Worm (Caenorhabditis elegans) whole organism, L2 larva: ENCODE results near the gene sdz-13.

Source experiments
- C34F6.9 ChIP-seq: fragments of 150-350 bp; optimal IDR thresholded peaks from 2 replicates; lab custom pipeline; 2014; ENCODE audit warnings: missing biosample characterization, missing genetic modification characterization
- F13H6.1 ChIP-seq: sonication (generic microtip); optimal IDR thresholded peaks from 2 replicates; lab custom pipeline; 2016; ENCODE audit warnings: missing genetic modification characterization, missing compliant biosample characterization
- R02D3.7 ChIP-seq: fragments of 150-350 bp; optimal IDR thresholded peaks from 2 replicates; lab custom pipeline; 2014; ENCODE audit warnings: missing biosample characterization, missing genetic modification characterization
- Y55F3AM.14 ChIP-seq: fragments of 200-800 bp; sonication (Bioruptor generic); optimal IDR thresholded peaks from 2 replicates; lab custom pipeline; 2018; ENCODE audit warnings: mild to moderate bottlenecking, missing genetic modification characterization, missing compliant biosample characterization
- ZK546.5 ChIP-seq: sonication (generic microtip); optimal IDR thresholded peaks from 2 replicates; lab custom pipeline; 2017; ENCODE audit warnings: missing biosample characterization, missing genetic modification characterization
- alr-1 ChIP-seq: fragments of 150-350 bp; optimal IDR thresholded peaks from 2 replicates; lab custom pipeline; 2014; ENCODE audit warnings: missing biosample characterization, missing genetic modification characterization
- aly-2 ChIP-seq: fragments of 150-350 bp; optimal IDR thresholded peaks from 2 replicates; lab custom pipeline; 2014; ENCODE audit warnings: missing biosample characterization, missing genetic modification characterization
- ceh-16 ChIP-seq: fragments of 150-350 bp; optimal IDR thresholded peaks from 2 replicates; lab custom pipeline; 2014; ENCODE audit warnings: missing biosample characterization, missing genetic modification characterization
- ceh-82 ChIP-seq: fragments of 150-350 bp; optimal IDR thresholded peaks from 2 replicates; lab custom pipeline; 2014; ENCODE audit warnings: missing biosample characterization, missing genetic modification characterization
- crh-2 ChIP-seq: sonication (generic microtip); optimal IDR thresholded peaks from 2 replicates; lab custom pipeline; 2017; ENCODE audit warnings: missing biosample characterization, missing genetic modification characterization
- dmd-4 ChIP-seq: sonication (generic microtip); optimal IDR thresholded peaks from 2 replicates; lab custom pipeline; 2017; ENCODE audit warnings: missing biosample characterization, missing genetic modification characterization
- gmeb-1 ChIP-seq: fragments of 150-350 bp; optimal IDR thresholded peaks from 2 replicates; lab custom pipeline; 2014; ENCODE audit warnings: missing biosample characterization, missing genetic modification characterization
- lin-13 ChIP-seq: fragments of 150-350 bp; optimal IDR thresholded peaks from 2 replicates; lab custom pipeline; 2014; ENCODE audit warnings: missing biosample characterization, missing genetic modification reagents, missing genetic modification characterization
- lin-39 ChIP-seq: fragments of 150-350 bp; optimal IDR thresholded peaks from 2 replicates; lab custom pipeline; 2014; ENCODE audit warnings: missing biosample characterization, missing genetic modification reagents, missing genetic modification characterization
- lsy-2 ChIP-seq, 2 experiments: fragments of 150-350 bp in 1 of 2; sonication (generic microtip) in 1 of 2; optimal IDR thresholded peaks; 2 replicates each; lab custom pipeline; 2014 to 2017; ENCODE audit warnings: missing biosample characterization in 2 of 2, missing genetic modification characterization in 2 of 2
- mdl-1 ChIP-seq, 2 experiments: fragments of 150-350 bp in 1 of 2; sonication (generic microtip) in 1 of 2; optimal IDR thresholded peaks; 2 replicates each; lab custom pipeline; 2017; ENCODE audit warnings: missing biosample characterization in 2 of 2, missing genetic modification characterization in 2 of 2
- nhr-10 ChIP-seq: sonication (generic microtip); optimal IDR thresholded peaks from 2 replicates; lab custom pipeline; 2017; ENCODE audit warnings: missing biosample characterization, missing genetic modification characterization
- nhr-12 ChIP-seq: fragments of 150-350 bp; optimal IDR thresholded peaks from 2 replicates; lab custom pipeline; 2014; ENCODE audit warnings: missing biosample characterization, missing genetic modification characterization
- nhr-129 ChIP-seq: fragments of 150-350 bp; optimal IDR thresholded peaks from 2 replicates; lab custom pipeline; 2014; ENCODE audit warnings: missing biosample characterization, missing genetic modification characterization
- nhr-21 ChIP-seq: fragments of 150-350 bp; optimal IDR thresholded peaks from 2 replicates; lab custom pipeline; 2014; ENCODE audit warnings: missing biosample characterization, missing genetic modification characterization
- nhr-237 ChIP-seq: fragments of 150-350 bp; optimal IDR thresholded peaks from 2 replicates; lab custom pipeline; 2014; ENCODE audit warnings: missing biosample characterization, missing genetic modification characterization
- nhr-25 ChIP-seq: fragments of 150-350 bp; sonication (generic microtip); optimal IDR thresholded peaks from 3 replicates; lab custom pipeline; 2014; ENCODE audit warnings: missing biosample characterization, missing genetic modification characterization
- nhr-6 ChIP-seq: fragments of 150-350 bp; optimal IDR thresholded peaks from 2 replicates; lab custom pipeline; 2014; ENCODE audit warnings: missing biosample characterization, missing genetic modification characterization
- nhr-77 ChIP-seq: fragments of 150-350 bp; optimal IDR thresholded peaks from 2 replicates; lab custom pipeline; 2014; ENCODE audit warnings: missing biosample characterization, missing genetic modification characterization
- skn-1 ChIP-seq: sonication (generic microtip); optimal IDR thresholded peaks from 2 replicates; lab custom pipeline; 2017; ENCODE audit warnings: missing biosample characterization, missing genetic modification characterization
- sma-9 ChIP-seq, 2 experiments: fragments of 150-350 bp in 1 of 2; sonication (generic microtip) in 1 of 2; optimal IDR thresholded peaks; 2 replicates each; lab custom pipeline; 2014 to 2016; ENCODE audit warnings: missing genetic modification characterization in 2 of 2, mild to moderate bottlenecking in 1 of 2, missing biosample characterization in 1 of 2, missing compliant biosample characterization in 1 of 2, missing genetic modification reagents in 1 of 2, moderate library complexity in 1 of 2
- snpc-4 ChIP-seq: fragments of 150-350 bp; optimal IDR thresholded peaks from 2 replicates; lab custom pipeline; 2014; ENCODE audit warnings: missing biosample characterization, missing genetic modification characterization
- unc-39 ChIP-seq: fragments of 150-350 bp; optimal IDR thresholded peaks from 2 replicates; lab custom pipeline; 2014; ENCODE audit warnings: missing biosample characterization, missing genetic modification characterization
- unc-55 ChIP-seq: fragments of 150-350 bp; sonication (generic microtip); optimal IDR thresholded peaks from 3 replicates; lab custom pipeline; 2014; ENCODE audit warnings: missing biosample characterization, missing genetic modification reagents, missing genetic modification characterization
- unc-62 ChIP-seq: fragments of 150-350 bp; optimal IDR thresholded peaks from 2 replicates; lab custom pipeline; 2014; ENCODE audit warnings: missing biosample characterization, missing genetic modification reagents, missing genetic modification characterization
- zag-1 ChIP-seq: fragments of 150-350 bp; optimal IDR thresholded peaks from 2 replicates; lab custom pipeline; 2014; ENCODE audit warnings: missing biosample characterization, missing genetic modification characterization
- ztf-1 ChIP-seq: fragments of 200-800 bp; sonication (Bioruptor generic); conservative IDR thresholded peaks from 2 replicates; pipeline ENCODE4 v1.3.6; 2022; ENCODE audit warnings: missing genetic modification characterization, missing compliant biosample characterization
- ztf-4 ChIP-seq: fragments of 150-350 bp; optimal IDR thresholded peaks from 2 replicates; lab custom pipeline; 2014; ENCODE audit warnings: missing biosample characterization, missing genetic modification characterization

The sdz-13 gene

ce11 chrIV:10851136-10851535 is 28.3 kb downstream of the sdz-13 start:
- TF ChIP-seq nhr-12 (tag; lab: Kevin White, UChicago), result no peak
- no peak for TF ChIP-seq F13H6.1 (tag; lab: Kevin White, UChicago)
- no peak for TF ChIP-seq nhr-77
- TF ChIP-seq crh-2 (tag; lab: Kevin White, UChicago), result no peak
- TF ChIP-seq ceh-82 (tag; lab: Kevin White, UChicago), result no peak

ce11 chrIV:10842705-10843364 is 36.6 kb downstream of the sdz-13 start, which contains the start of gene T11G6.5:
Gene T11G6.5, minus strand, starts transcription at chrIV:10842755.
- TF ChIP-seq nhr-129 (tag; lab: Kevin White, UChicago) (peak; percentile 19), zag-1 (tag; lab: Kevin White, UChicago) (no peak), lsy-2 (tag; optimal IDR thresholded peaks at IDR 0.05; lab: Kevin White, UChicago) (peak; percentile 76 to 95), unc-55 (GFP tag; lab: Kevin White, UChicago) (peak; percentile 41), lin-13 (peak; percentile 26), C34F6.9 (peak; percentile 48), ztf-4 (tag; lab: Kevin White, UChicago) (no peak), F13H6.1 (tag; lab: Kevin White, UChicago) (peak; percentile 7)

DNA sequence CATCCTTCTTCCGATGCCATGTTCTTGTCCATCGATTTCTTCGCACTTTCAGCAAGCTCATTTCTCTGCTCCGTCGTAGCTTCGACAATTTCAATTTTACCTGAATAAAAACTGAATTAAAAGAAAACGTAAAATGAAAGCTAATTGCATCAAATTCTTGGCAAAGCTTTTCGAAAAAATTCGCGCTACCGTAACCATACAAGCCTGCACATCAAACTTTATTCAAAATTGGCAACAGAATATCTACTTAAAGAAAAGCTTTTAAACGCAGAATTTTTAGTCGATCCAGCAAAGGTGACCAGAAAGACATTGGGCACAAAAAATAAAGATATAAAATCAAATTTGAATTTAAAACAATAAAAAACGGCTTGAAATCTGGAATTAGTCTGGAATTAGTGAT is 37.2 kb downstream of the sdz-13 start:
- TF ChIP-seq ztf-1 (GFP tag; lab: Robert Waterston, UW) (no peak), lin-39 (tag; lab: Kevin White, UChicago) (no peak), gmeb-1 (tag; lab: Kevin White, UChicago) (no peak), nhr-25 (tag; lab: Kevin White, UChicago) (no peak), nhr-10 (tag; lab: Kevin White, UChicago) (no peak), nhr-21 (tag; lab: Kevin White, UChicago) (no peak), snpc-4 (tag; lab: Kevin White, UChicago) (no peak), Y55F3AM.14 (no peak), sma-9 (GFP tag; optimal IDR thresholded peaks at IDR 0.05; lab: Kevin White, UChicago) (no peak), sma-9 (tag; optimal IDR thresholded peaks at IDR 0.05; lab: Kevin White, UChicago) (no peak), nhr-77 (no peak), mdl-1 (tag; optimal IDR thresholded peaks at IDR 0.05; lab: Kevin White, UChicago) (no peak), nhr-129 (tag; lab: Kevin White, UChicago) (no peak), nhr-6 (no peak), unc-39 (tag; lab: Kevin White, UChicago) (no peak), skn-1 (tag; lab: Kevin White, UChicago) (no peak)

- TF ChIP-seq aly-2 (tag; lab: Kevin White, UChicago), result no peak
- TF ChIP-seq F13H6.1 (tag; lab: Kevin White, UChicago), result no peak
- TF ChIP-seq nhr-237 (tag; lab: Kevin White, UChicago), result no peak
- no peak for TF ChIP-seq unc-62 (GFP tag; lab: Kevin White, UChicago)
- TF ChIP-seq nhr-77, result no peak
- TF ChIP-seq lin-13, result no peak
- no peak for TF ChIP-seq alr-1 (tag; lab: Kevin White, UChicago)
- no peak for TF ChIP-seq R02D3.7 (tag; lab: Kevin White, UChicago)
- TF ChIP-seq dmd-4 (tag; lab: Kevin White, UChicago), result no peak
- no peak for TF ChIP-seq ZK546.5 (tag; lab: Kevin White, UChicago)
- no peak for TF ChIP-seq ceh-16 (tag; lab: Kevin White, UChicago)
- no peak for TF ChIP-seq ceh-82 (tag; lab: Kevin White, UChicago)
- no peak for TF ChIP-seq nhr-21 (tag; lab: Kevin White, UChicago)
- TF ChIP-seq lin-39 (tag; lab: Kevin White, UChicago), result no peak
Observed at ce11 chrIV:10832148-10832547, 47.3 kb downstream of the sdz-13 start, which contains the start of gene best-15. Gene best-15, minus strand, starts transcription at chrIV:10832248.

ce11 chrIV:10828049-10828448 is 51.4 kb downstream of the sdz-13 start, which contains the start of gene npax-3:
Gene npax-3, minus strand, starts transcription at chrIV:10828149.
- TF ChIP-seq snpc-4 (tag; lab: Kevin White, UChicago) (no peak), unc-39 (tag; lab: Kevin White, UChicago) (no peak), lsy-2 (tag; optimal IDR thresholded peaks at IDR 0.05; lab: Kevin White, UChicago) (no peak), nhr-21 (tag; lab: Kevin White, UChicago) (no peak), ztf-1 (GFP tag; lab: Robert Waterston, UW) (no peak), nhr-77 (no peak), nhr-129 (tag; lab: Kevin White, UChicago) (no peak)
